Fruit fly (Drosophila melanogaster) whole organism, embryonic: ENCODE measurements around the gene sol.

Experiments
- Bdp1 ChIP-seq: fragments of 200-800 bp; sonication (Bioruptor generic); optimal IDR thresholded peaks from 3 replicates; lab custom pipeline; 2016; ENCODE audit warnings: missing biosample characterization, missing genetic modification characterization
- CG11085 ChIP-seq: fragments of 200-800 bp; sonication (Bioruptor generic); IDR thresholded peaks from 2 replicates; pipeline ENCODE4 v1.3.6; 2022; ENCODE audit warnings: missing biosample characterization, missing genetic modification characterization
- CG11560 ChIP-seq: fragments of 200-800 bp; sonication (Bioruptor generic); IDR thresholded peaks from 3 replicates; pipeline ENCODE4 v1.3.6; 2022; ENCODE audit warnings: missing biosample characterization, missing genetic modification characterization
- CG11695 ChIP-seq: fragments of 200-800 bp; sonication (Bioruptor generic); IDR thresholded peaks from 3 replicates; pipeline ENCODE4 v1.3.6; 2022; ENCODE audit warnings: missing biosample characterization, missing genetic modification characterization
- CG12744 ChIP-seq: fragments of 200-800 bp; sonication (Bioruptor generic); optimal IDR thresholded peaks from 2 replicates; lab custom pipeline; 2016; ENCODE audit warnings: missing biosample characterization, missing genetic modification characterization
- CG15011 ChIP-seq: fragments of 200-800 bp; sonication (Bioruptor generic); optimal IDR thresholded peaks from 3 replicates; lab custom pipeline; 2018; ENCODE audit warnings: missing biosample characterization, mild to moderate bottlenecking, missing genetic modification characterization
- CG17612 ChIP-seq: fragments of 200-800 bp; sonication (Bioruptor generic); IDR thresholded peaks from 2 replicates; pipeline ENCODE4 v1.3.6; 2022; ENCODE audit warnings: missing biosample characterization, missing genetic modification characterization
- CG2120 ChIP-seq: fragments of 200-800 bp; sonication (Bioruptor generic); optimal IDR thresholded peaks from 3 replicates; lab custom pipeline; 2016; ENCODE audit warnings: missing biosample characterization, missing genetic modification characterization
- CG2875 ChIP-seq: fragments of 200-800 bp; sonication (Bioruptor generic); optimal IDR thresholded peaks from 2 replicates; lab custom pipeline; 2017; ENCODE audit warnings: missing biosample characterization, mild to moderate bottlenecking, missing genetic modification characterization, missing genetic modification reagents
- CG2889 ChIP-seq: fragments of 200-800 bp; sonication (Bioruptor generic); IDR thresholded peaks from 3 replicates; pipeline ENCODE4 v1.3.6; 2022; ENCODE audit warnings: missing biosample characterization, missing genetic modification characterization
- CG30431 ChIP-seq: fragments of 200-800 bp; sonication (Bioruptor generic); optimal IDR thresholded peaks from 2 replicates; lab custom pipeline; 2017; ENCODE audit warnings: missing biosample characterization, missing genetic modification characterization
- CG32767 ChIP-seq: fragments of 200-800 bp; sonication (Bioruptor generic); IDR thresholded peaks from 2 replicates; pipeline ENCODE4 v1.3.6; 2022; ENCODE audit warnings: missing biosample characterization, missing genetic modification characterization
- CG34376 ChIP-seq: fragments of 200-800 bp; sonication (Bioruptor generic); optimal IDR thresholded peaks from 2 replicates; lab custom pipeline; 2018; ENCODE audit warnings: missing biosample characterization, mild to moderate bottlenecking, missing genetic modification characterization
- CG3726 ChIP-seq: fragments of 200-800 bp; sonication (Bioruptor generic); IDR thresholded peaks from 3 replicates; pipeline ENCODE4, ENCODE4 v1.3.6; 2022; ENCODE audit warnings: missing biosample characterization, missing genetic modification characterization
- CG42726 ChIP-seq: fragments of 200-800 bp; sonication (Bioruptor generic); IDR thresholded peaks from 2 replicates; pipeline ENCODE4 v1.3.6; 2022; ENCODE audit warnings: missing biosample characterization, missing genetic modification characterization; ENCODE audit not compliant: partially characterized antibody
- CG4730 ChIP-seq: fragments of 200-800 bp; sonication (Bioruptor generic); IDR thresholded peaks from 2 replicates; pipeline ENCODE4 v1.3.6; 2022; ENCODE audit warnings: missing biosample characterization, missing genetic modification characterization
- CG6683 ChIP-seq: fragments of 200-800 bp; sonication (Bioruptor generic); optimal IDR thresholded peaks from 2 replicates; lab custom pipeline; 2017; ENCODE audit warnings: missing biosample characterization, mild to moderate bottlenecking, missing genetic modification characterization, missing genetic modification reagents
- CG8281 ChIP-seq: fragments of 200-800 bp; sonication (Bioruptor generic); optimal IDR thresholded peaks from 2 replicates; lab custom pipeline; 2018; ENCODE audit warnings: missing biosample characterization, mild to moderate bottlenecking, missing genetic modification characterization, moderate library complexity
- CG8765 ChIP-seq: fragments of 200-800 bp; sonication (Bioruptor generic); IDR thresholded peaks from 2 replicates; pipeline ENCODE4 v1.3.6; 2022; ENCODE audit warnings: missing biosample characterization, missing genetic modification characterization
- CG8944 ChIP-seq: fragments of 200-800 bp; sonication (Bioruptor generic); optimal IDR thresholded peaks from 3 replicates; lab custom pipeline; 2016; ENCODE audit warnings: missing biosample characterization, missing genetic modification characterization
- CG9876 ChIP-seq: fragments of 200-800 bp; sonication (Bioruptor generic); optimal IDR thresholded peaks from 2 replicates; lab custom pipeline; 2016; ENCODE audit warnings: missing biosample characterization, missing genetic modification characterization
- Camta ChIP-seq: fragments of 200-800 bp; sonication (Bioruptor generic); optimal IDR thresholded peaks from 2 replicates; lab custom pipeline; 2016; ENCODE audit warnings: missing biosample characterization, missing genetic modification characterization
- Chrac-16 ChIP-seq: fragments of 200-800 bp; sonication (Bioruptor generic); optimal IDR thresholded peaks from 3 replicates; lab custom pipeline; 2016; ENCODE audit warnings: missing biosample characterization, missing genetic modification characterization
- Dll ChIP-seq: fragments of 200-800 bp; sonication (Bioruptor generic); IDR thresholded peaks from 4 replicates; pipeline ENCODE4 v1.3.6; 2022; ENCODE audit warnings: missing biosample characterization, missing genetic modification characterization; ENCODE audit not compliant: partially characterized antibody
- Drgx ChIP-seq: fragments of 200-800 bp; sonication (Bioruptor generic); IDR thresholded peaks from 2 replicates; pipeline ENCODE4 v1.3.6; 2022; ENCODE audit warnings: missing biosample characterization, missing genetic modification characterization
- ERR ChIP-seq: fragments of 200-800 bp; sonication (Bioruptor generic); optimal IDR thresholded peaks from 2 replicates; lab custom pipeline; 2016; ENCODE audit warnings: missing biosample characterization, missing genetic modification characterization
- Ets97D ChIP-seq: fragments of 200-800 bp; sonication (Bioruptor generic); optimal IDR thresholded peaks from 3 replicates; lab custom pipeline; 2016; ENCODE audit warnings: missing biosample characterization, missing genetic modification characterization
- Fer2 ChIP-seq: fragments of 200-800 bp; sonication (Bioruptor generic); optimal IDR thresholded peaks from 2 replicates; lab custom pipeline; 2018; ENCODE audit warnings: missing biosample characterization, mild to moderate bottlenecking, missing genetic modification characterization, moderate library complexity
- H15 ChIP-seq: fragments of 200-800 bp; sonication (Bioruptor generic); IDR thresholded peaks from 3 replicates; pipeline ENCODE4 v1.3.6; 2022; ENCODE audit warnings: missing biosample characterization, missing genetic modification characterization
- Meics ChIP-seq: fragments of 200-800 bp; sonication (Bioruptor generic); optimal IDR thresholded peaks from 2 replicates; lab custom pipeline; 2017; ENCODE audit warnings: missing biosample characterization, mild to moderate bottlenecking, missing genetic modification characterization
- Mes4 ChIP-seq: fragments of 200-800 bp; sonication (Bioruptor generic); optimal IDR thresholded peaks from 2 replicates; lab custom pipeline; 2016; ENCODE audit warnings: missing biosample characterization, missing genetic modification characterization
- Nf-YB ChIP-seq: fragments of 200-800 bp; sonication (Bioruptor generic); optimal IDR thresholded peaks from 3 replicates; lab custom pipeline; 2019; ENCODE audit warnings: missing biosample characterization, mild to moderate bottlenecking, missing genetic modification characterization, moderate library complexity
- Pdp1 ChIP-seq, 2 experiments: fragments of 200-800 bp; sonication (Bioruptor generic); optimal IDR thresholded peaks; 3 replicates each; lab custom pipeline; 2016; ENCODE audit warnings: missing biosample characterization in 2 of 2, missing genetic modification characterization in 2 of 2, mild to moderate bottlenecking in 1 of 2, moderate library complexity in 1 of 2
- Tbp ChIP-seq: fragments of >200 bp; optimal IDR thresholded peaks from 2 replicates; lab custom pipeline; 2018; ENCODE audit warnings: missing biosample characterization, missing genetic modification characterization
- Xbp1 ChIP-seq: fragments of 200-800 bp; sonication (Bioruptor generic); optimal IDR thresholded peaks from 3 replicates; lab custom pipeline; 2016; ENCODE audit warnings: missing biosample characterization, mild to moderate bottlenecking, missing genetic modification characterization
- bcd ChIP-seq: fragments of 200-800 bp; sonication (Bioruptor generic); optimal IDR thresholded peaks from 2 replicates; lab custom pipeline; 2017; ENCODE audit warnings: missing biosample characterization, mild to moderate bottlenecking, missing genetic modification characterization
- bigmax ChIP-seq: fragments of 200-800 bp; sonication (Bioruptor generic); optimal IDR thresholded peaks from 2 replicates; lab custom pipeline; 2018; ENCODE audit warnings: missing biosample characterization, mild to moderate bottlenecking, missing genetic modification characterization
- corto ChIP-seq: fragments of 200-800 bp; sonication (Bioruptor generic); optimal IDR thresholded peaks from 2 replicates; lab custom pipeline; 2016; ENCODE audit warnings: missing biosample characterization, mild to moderate bottlenecking, missing genetic modification characterization, moderate library complexity
- fu2 ChIP-seq: fragments of 200-800 bp; sonication (Bioruptor generic); optimal IDR thresholded peaks from 2 replicates; lab custom pipeline; 2016; ENCODE audit warnings: missing biosample characterization, missing genetic modification characterization
- gsb-n ChIP-seq: fragments of 200-800 bp; sonication (Bioruptor generic); optimal IDR thresholded peaks from 3 replicates; lab custom pipeline; 2018; ENCODE audit warnings: missing biosample characterization, mild to moderate bottlenecking, missing genetic modification characterization
- klu ChIP-seq: fragments of 200-800 bp; sonication (Bioruptor generic); IDR thresholded peaks from 2 replicates; pipeline ENCODE4 v1.3.6; 2022; ENCODE audit warnings: missing biosample characterization, missing genetic modification characterization
- lola ChIP-seq, 3 experiments: fragments of >200 bp in 2 of 3; fragments of 200-800 bp in 1 of 3; sonication (Bioruptor generic) in 1 of 3; optimal IDR thresholded peaks; 2 replicates each; lab custom pipeline; 2017 to 2019; ENCODE audit warnings: missing biosample characterization in 3 of 3, missing genetic modification characterization in 3 of 3, mild to moderate bottlenecking in 1 of 3, moderate library complexity in 1 of 3
- odd ChIP-seq: fragments of 200-800 bp; sonication (Bioruptor generic); optimal IDR thresholded peaks from 2 replicates; lab custom pipeline; 2017; ENCODE audit warnings: missing biosample characterization, mild to moderate bottlenecking, missing genetic modification characterization
- onecut ChIP-seq: fragments of 200-800 bp; sonication (Bioruptor generic); IDR thresholded peaks from 2 replicates; pipeline ENCODE4 v1.3.6; 2022; ENCODE audit warnings: missing biosample characterization, missing genetic modification characterization
- pros ChIP-seq: fragments of 200-800 bp; sonication (Bioruptor generic); optimal IDR thresholded peaks from 3 replicates; lab custom pipeline; 2019; ENCODE audit warnings: missing biosample characterization, mild to moderate bottlenecking, missing genetic modification characterization, moderate library complexity
- sisA ChIP-seq: fragments of 200-800 bp; sonication (Bioruptor generic); IDR thresholded peaks from 2 replicates; pipeline ENCODE4 v1.3.6; 2022; ENCODE audit warnings: missing biosample characterization, missing genetic modification characterization
- tin ChIP-seq: fragments of 200-800 bp; sonication (Bioruptor generic); optimal IDR thresholded peaks from 3 replicates; lab custom pipeline; 2016; ENCODE audit warnings: missing biosample characterization, missing genetic modification characterization
- tna ChIP-seq: fragments of 200-800 bp; sonication (Bioruptor generic); IDR thresholded peaks from 2 replicates; pipeline ENCODE4 v1.3.6; 2022; ENCODE audit warnings: missing biosample characterization, missing genetic modification characterization; ENCODE audit not compliant: partially characterized antibody
- unpg ChIP-seq: fragments of 200-800 bp; sonication (Bioruptor generic); optimal IDR thresholded peaks from 3 replicates; lab custom pipeline; 2018; ENCODE audit warnings: missing biosample characterization, mild to moderate bottlenecking, missing genetic modification characterization, moderate library complexity
- zfh1 ChIP-seq: fragments of 200-800 bp; sonication (Bioruptor generic); IDR thresholded peaks from 3 replicates; pipeline ENCODE4 v1.3.6; 2022; ENCODE audit warnings: missing biosample characterization, missing genetic modification characterization
- zfh2 ChIP-seq: fragments of 200-800 bp; sonication (Bioruptor generic); optimal IDR thresholded peaks from 2 replicates; lab custom pipeline; 2016; ENCODE audit warnings: missing biosample characterization, missing genetic modification characterization

sol gene

DNA sequence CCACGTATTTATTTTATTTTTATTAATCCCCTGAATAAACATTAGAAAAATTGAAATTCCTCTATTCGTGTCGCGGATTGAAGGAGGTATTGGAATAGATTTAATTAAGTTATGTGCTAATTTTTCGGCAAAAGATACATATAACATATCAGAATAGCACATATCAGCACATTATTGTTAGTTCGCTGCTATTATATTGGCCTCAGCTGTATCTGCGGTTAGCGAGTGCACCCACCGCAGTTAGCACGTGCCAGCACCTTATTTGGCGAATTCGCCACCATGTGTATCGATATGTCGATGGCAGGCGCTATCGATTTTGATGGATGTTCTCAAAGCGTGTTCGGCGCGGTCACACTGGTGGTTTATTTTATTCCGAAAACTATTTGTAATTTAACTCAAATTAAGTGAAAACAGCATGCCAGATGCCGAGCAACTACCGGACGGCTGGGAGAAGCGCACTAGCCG, 5.0 kb upstream of the sol start, which contains the start of gene dod (continued):
- peak; percentile 34; the same call in 1 of the 2 replicates for TF ChIP-seq CG11085 (GFP tag; lab: Robert Waterston, UW)
- TF ChIP-seq lola (GFP tag; optimal IDR thresholded peaks at IDR 0.05; lab: Kevin White, UChicago): peak in 1 of 3 experiments; percentile 30
- TF ChIP-seq fu2 (GFP tag; lab: Kevin White, UChicago): peak; percentile 43
- TF ChIP-seq unpg (GFP tag; lab: Kevin White, UChicago): peak; percentile 55
- TF ChIP-seq bigmax: peak; percentile 55
- TF ChIP-seq CG3726: no peak
- TF ChIP-seq bcd (GFP tag; lab: Kevin White, UChicago): peak; percentile 39
- peak; percentile 59 for TF ChIP-seq tna (GFP tag; lab: Robert Waterston, UW)
- TF ChIP-seq Xbp1 (GFP tag; lab: Kevin White, UChicago): peak; percentile 60
- no peak for TF ChIP-seq CG15011 (GFP tag; lab: Kevin White, UChicago)
- TF ChIP-seq CG4730 (GFP tag; lab: Robert Waterston, UW): no peak
- no peak for TF ChIP-seq Mes4 (GFP tag; lab: Kevin White, UChicago)
- TF ChIP-seq ERR: peak; percentile 5
- peak; percentile 44 for TF ChIP-seq tin (GFP tag; lab: Kevin White, UChicago)
- TF ChIP-seq CG32767: peak; percentile 56
- TF ChIP-seq CG8281 (tag; lab: Kevin White, UChicago): no peak
- TF ChIP-seq onecut (GFP tag; lab: Robert Waterston, UW): peak; percentile 87
- peak; percentile 83; the same call in 1 of the 2 replicates for TF ChIP-seq CG42726 (GFP tag; lab: Robert Waterston, UW)
- TF ChIP-seq CG6683: peak; percentile 7
- peak; percentile 44 for TF ChIP-seq zfh2 (GFP tag; lab: Kevin White, UChicago)
- peak; percentile 54 for TF ChIP-seq CG34376 (GFP tag; lab: Kevin White, UChicago)
- peak; percentile 42 for TF ChIP-seq CG8944 (GFP tag; lab: Kevin White, UChicago)
- TF ChIP-seq pros (GFP tag; lab: Kevin White, UChicago): no peak
- TF ChIP-seq CG9876 (GFP tag; lab: Kevin White, UChicago): peak; percentile 22
- peak; percentile 30; the same call in 1 of the 2 replicates for TF ChIP-seq sisA (GFP tag; lab: Robert Waterston, UW)
- no peak for TF ChIP-seq CG17612 (GFP tag; lab: Robert Waterston, UW)
- TF ChIP-seq Pdp1 (GFP tag; optimal IDR thresholded peaks at IDR 0.05; lab: Kevin White, UChicago): peak; percentile 26 to 53
- TF ChIP-seq zfh1 (GFP tag; lab: Robert Waterston, UW): peak; percentile 59; the same call in 2 of the 3 replicates
- TF ChIP-seq klu (GFP tag; lab: Robert Waterston, UW): no peak
- peak; percentile 69 for TF ChIP-seq Dll (GFP tag; lab: Robert Waterston, UW)
- TF ChIP-seq Camta: peak; percentile 11
- TF ChIP-seq CG11560 (tag; lab: Robert Waterston, UW): peak; percentile 45; the same call in 2 of the 3 replicates
- no peak for TF ChIP-seq H15 (GFP tag; lab: Robert Waterston, UW)
- TF ChIP-seq CG12744 (GFP tag; lab: Kevin White, UChicago): peak; percentile 35
- no peak for TF ChIP-seq Tbp (GFP tag; lab: Kevin White, UChicago)
- TF ChIP-seq Meics (GFP tag; lab: Kevin White, UChicago): no peak
- TF ChIP-seq corto: no peak
- TF ChIP-seq Fer2 (tag; lab: Kevin White, UChicago): no peak
- peak; percentile 44 for TF ChIP-seq Bdp1 (GFP tag; lab: Kevin White, UChicago)
- TF ChIP-seq CG11695 (GFP tag; lab: Robert Waterston, UW): peak; percentile 46; the same call in 2 of the 3 replicates
- TF ChIP-seq Chrac-16 (GFP tag; lab: Kevin White, UChicago): peak; percentile 55
- 0 out of 3 replicates have a peak, but pooled peaks have one; percentile 9 for TF ChIP-seq CG2889 (GFP tag; lab: Robert Waterston, UW)
- TF ChIP-seq gsb-n (tag; lab: Kevin White, UChicago): no peak
- peak; percentile 10 for TF ChIP-seq CG2875
- peak; percentile 72 for TF ChIP-seq CG2120
- peak; percentile 60 for TF ChIP-seq Drgx (GFP tag; lab: Robert Waterston, UW)
- peak; percentile 37 for TF ChIP-seq Nf-YB
- TF ChIP-seq CG8765 (GFP tag; lab: Robert Waterston, UW): no peak
- TF ChIP-seq Ets97D (GFP tag; lab: Kevin White, UChicago): peak; percentile 65
- no peak for TF ChIP-seq odd (GFP tag; lab: Kevin White, UChicago)
- no peak for TF ChIP-seq CG30431 (GFP tag; lab: Kevin White, UChicago)
